Fruit fly (Drosophila melanogaster) whole organism, wandering third instar larva: ENCODE data around the gene Gr64a.

Experiments used
- CG32264 ChIP-seq: fragments of 200-800 bp; sonication (Bioruptor generic); optimal IDR thresholded peaks from 2 replicates; lab custom pipeline; 2016; ENCODE audit warnings: missing biosample characterization, missing genetic modification characterization
- CG9705 ChIP-seq: fragments of 200-800 bp; sonication (Bioruptor generic); optimal IDR thresholded peaks from 2 replicates; lab custom pipeline; 2018; ENCODE audit warnings: missing biosample characterization, mild to moderate bottlenecking, missing genetic modification characterization
- CrebA ChIP-seq: fragments of 200-800 bp; sonication (Bioruptor generic); optimal IDR thresholded peaks from 2 replicates; lab custom pipeline; 2016; ENCODE audit warnings: missing biosample characterization, mild to moderate bottlenecking, missing genetic modification characterization, borderline replicate concordance
- Dfd ChIP-seq: fragments of >200 bp; optimal IDR thresholded peaks from 2 replicates; lab custom pipeline; 2017; ENCODE audit warnings: missing biosample characterization, missing genetic modification characterization
- Dif ChIP-seq: fragments of 200-275, 200-300 bp; sonication (Bioruptor generic); optimal IDR thresholded peaks from 2 replicates; lab custom pipeline; 2018; ENCODE audit warnings: missing biosample characterization, missing genetic modification characterization; ENCODE audit not compliant: partially characterized antibody
- Hnf4 ChIP-seq: fragments of 200-800 bp; sonication (Bioruptor generic); optimal IDR thresholded peaks from 2 replicates; lab custom pipeline; 2016; ENCODE audit warnings: missing biosample characterization, mild to moderate bottlenecking, missing genetic modification characterization
- Hr78 ChIP-seq: fragments of >200 bp; optimal IDR thresholded peaks from 2 replicates; lab custom pipeline; 2017; ENCODE audit warnings: missing biosample characterization, missing genetic modification characterization
- Hr83 ChIP-seq: fragments of 200-300 bp; sonication (Bioruptor generic); optimal IDR thresholded peaks from 2 replicates; lab custom pipeline; 2016; ENCODE audit warnings: missing biosample characterization, mild to moderate bottlenecking, missing genetic modification characterization, moderate library complexity; ENCODE audit not compliant: poor library complexity, severe bottlenecking
- Jra ChIP-seq: sonication (Bioruptor generic); optimal IDR thresholded peaks from 2 replicates; lab custom pipeline; 2016; ENCODE audit warnings: missing biosample characterization, missing genetic modification characterization
- Myc ChIP-seq: fragments of >200 bp; optimal IDR thresholded peaks from 2 replicates; lab custom pipeline; 2017
- N ChIP-seq: fragments of >200 bp; optimal IDR thresholded peaks from 2 replicates; lab custom pipeline; 2018; ENCODE audit warnings: missing biosample characterization, missing external identifiers, missing genetic modification characterization
- OdsH ChIP-seq: fragments of 200-800 bp; sonication (Bioruptor generic); optimal IDR thresholded peaks from 2 replicates; lab custom pipeline; 2016; ENCODE audit warnings: missing biosample characterization, mild to moderate bottlenecking, missing genetic modification characterization
- Rel ChIP-seq, 2 experiments: fragments of 200-800 bp; sonication (Bioruptor generic) in 1 of 2; optimal IDR thresholded peaks; 2 replicates in 1 of 2; 3 replicates in 1 of 2; lab custom pipeline; 2016 to 2019; ENCODE audit warnings: mild to moderate bottlenecking in 2 of 2, missing biosample characterization in 2 of 2, missing genetic modification characterization in 2 of 2, moderate library complexity in 1 of 2
- Sp1 ChIP-seq: fragments of 200-800 bp; sonication (Bioruptor generic); optimal IDR thresholded peaks from 3 replicates; lab custom pipeline; 2019; ENCODE audit warnings: missing biosample characterization, mild to moderate bottlenecking, missing genetic modification characterization, moderate library complexity
- br ChIP-seq: fragments of 200-800 bp; sonication (Bioruptor generic); optimal IDR thresholded peaks from 2 replicates; lab custom pipeline; 2016; ENCODE audit warnings: missing biosample characterization, missing genetic modification characterization
- brk ChIP-seq: fragments of 200-800 bp; sonication (Bioruptor generic); optimal IDR thresholded peaks from 2 replicates; lab custom pipeline; 2016; ENCODE audit warnings: missing biosample characterization, mild to moderate bottlenecking, missing genetic modification characterization
- dmrt93B ChIP-seq: fragments of 200-800 bp; sonication (Bioruptor generic); optimal IDR thresholded peaks from 2 replicates; lab custom pipeline; 2018; ENCODE audit warnings: missing biosample characterization, mild to moderate bottlenecking, missing genetic modification characterization
- dsf ChIP-seq: sonication (Bioruptor generic); optimal IDR thresholded peaks from 2 replicates; lab custom pipeline; 2016; ENCODE audit warnings: missing biosample characterization, missing genetic modification characterization, borderline replicate concordance
- ey ChIP-seq: fragments of 200-800 bp; sonication (Bioruptor generic); optimal IDR thresholded peaks from 2 replicates; lab custom pipeline; 2016; ENCODE audit warnings: missing biosample characterization, missing genetic modification characterization
- fru ChIP-seq: fragments of 200-800 bp; sonication (Bioruptor generic); optimal IDR thresholded peaks from 3 replicates; lab custom pipeline; 2016; ENCODE audit warnings: missing biosample characterization, mild to moderate bottlenecking, missing genetic modification characterization
- h ChIP-seq: fragments of 200-800 bp; sonication (Bioruptor generic); optimal IDR thresholded peaks from 3 replicates; lab custom pipeline; 2016; ENCODE audit warnings: missing biosample characterization, mild to moderate bottlenecking, missing genetic modification characterization
- jim ChIP-seq: fragments of 175-275, 200-325 bp; sonication (Bioruptor generic); optimal IDR thresholded peaks from 2 replicates; lab custom pipeline; 2016; ENCODE audit warnings: missing biosample characterization, mild to moderate bottlenecking, missing genetic modification characterization
- lola ChIP-seq: fragments of >200 bp; optimal IDR thresholded peaks from 2 replicates; lab custom pipeline; 2017; ENCODE audit warnings: missing biosample characterization, missing genetic modification characterization
- pan ChIP-seq: fragments of >200 bp; optimal IDR thresholded peaks from 2 replicates; lab custom pipeline; 2017
- rgr ChIP-seq: fragments of 200-800 bp; sonication (Bioruptor generic); optimal IDR thresholded peaks from 3 replicates; lab custom pipeline; 2016; ENCODE audit warnings: missing biosample characterization, mild to moderate bottlenecking, missing genetic modification characterization
- sage ChIP-seq: fragments of 200-800 bp; sonication (Bioruptor generic); optimal IDR thresholded peaks from 2 replicates; lab custom pipeline; 2016; ENCODE audit warnings: missing biosample characterization, mild to moderate bottlenecking, missing genetic modification characterization
- tai ChIP-seq: sonication (Bioruptor generic); optimal IDR thresholded peaks from 2 replicates; lab custom pipeline; 2016; ENCODE audit warnings: missing biosample characterization, missing genetic modification characterization
- usp ChIP-seq: fragments of >200 bp; optimal IDR thresholded peaks from 2 replicates; lab custom pipeline; 2017; ENCODE audit warnings: missing biosample characterization, missing genetic modification characterization
- woc ChIP-seq: sonication (Bioruptor generic); optimal IDR thresholded peaks from 2 replicates; lab custom pipeline; 2016; ENCODE audit warnings: missing biosample characterization, mild to moderate bottlenecking, missing genetic modification characterization

Gene Gr64a

DNA sequence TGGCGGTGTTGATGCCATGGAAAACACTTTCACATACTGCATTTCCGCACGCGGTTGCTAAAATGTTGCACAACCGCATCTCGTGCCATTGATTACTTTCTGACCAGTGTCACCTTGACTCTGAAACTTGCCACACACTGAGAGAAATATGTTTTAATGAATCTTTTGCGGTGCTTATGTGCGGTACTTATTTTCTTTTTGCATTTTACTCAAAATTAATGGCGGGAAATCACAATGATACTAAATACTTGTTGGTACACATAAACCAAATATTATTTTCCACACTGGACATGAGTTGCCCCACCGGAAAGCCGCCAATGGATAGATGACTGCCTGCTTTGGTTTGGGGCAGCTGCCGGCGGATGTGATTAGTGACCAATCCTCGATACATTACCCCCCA, 30.2 kb downstream of the Gr64a start:
- TF ChIP-seq Myc (lab: Kevin White, UChicago) (no peak), tai (no peak), CG32264 (GFP tag; lab: Kevin White, UChicago) (no peak), Hr83 (GFP tag; lab: Kevin White, UChicago) (no peak), Dif (GFP tag; lab: Kevin White, UChicago) (no peak), lola (GFP tag; lab: Kevin White, UChicago) (no peak), Sp1 (GFP tag; lab: Kevin White, UChicago) (no peak), rgr (GFP tag; lab: Kevin White, UChicago) (no peak), OdsH (GFP tag; lab: Kevin White, UChicago) (no peak), sage (GFP tag; lab: Kevin White, UChicago) (no peak)

DNA sequence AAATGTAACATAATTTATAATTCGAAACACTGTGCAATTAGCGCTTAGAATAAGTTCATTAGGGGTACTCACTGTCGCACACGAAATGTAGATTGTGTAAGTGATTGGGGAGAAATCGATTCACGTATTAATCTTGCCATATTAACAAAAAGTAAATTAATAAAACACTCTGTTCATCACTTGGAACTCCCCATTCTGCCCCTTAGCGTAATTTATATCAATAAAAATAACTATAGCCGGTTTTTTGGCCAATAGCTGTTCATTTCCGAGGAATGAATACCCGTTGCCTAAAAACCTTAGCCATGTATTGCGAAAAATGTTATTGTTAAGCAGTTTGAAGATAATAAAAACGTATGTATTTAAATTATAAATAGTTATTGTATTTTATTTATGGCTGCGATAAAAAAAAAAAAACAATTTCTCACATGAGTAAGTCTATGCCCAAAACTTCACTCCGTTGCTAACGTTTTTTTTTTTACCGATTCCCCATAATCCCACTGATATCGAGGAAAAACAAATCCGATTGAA, 32.8 kb downstream of the Gr64a start, which contains the start of gene Ugt305A1:
TSS of gene Ugt305A1 (plus strand) at position 478 of the 528 bp plus-strand sequence.
- TF ChIP-seq dsf (GFP tag; lab: Kevin White, UChicago) (no peak), Jra (no peak), Hr83 (GFP tag; lab: Kevin White, UChicago) (no peak), tai (no peak), CrebA (GFP tag; lab: Kevin White, UChicago) (no peak), Sp1 (GFP tag; lab: Kevin White, UChicago) (no peak), dmrt93B (GFP tag; lab: Kevin White, UChicago) (no peak), ey (no peak), brk (GFP tag; lab: Kevin White, UChicago) (no peak), usp (GFP tag; lab: Kevin White, UChicago) (no peak), br (no peak), rgr (GFP tag; lab: Kevin White, UChicago) (peak; percentile 37), woc (GFP tag; lab: Kevin White, UChicago) (no peak), Dfd (GFP tag; lab: Kevin White, UChicago) (no peak), sage (GFP tag; lab: Kevin White, UChicago) (no peak), fru (GFP tag; lab: Kevin White, UChicago) (peak; percentile 14), Myc (lab: Kevin White, UChicago) (no peak)
- TF ChIP-seq, all 38 proteins: peak for 2

DNA sequence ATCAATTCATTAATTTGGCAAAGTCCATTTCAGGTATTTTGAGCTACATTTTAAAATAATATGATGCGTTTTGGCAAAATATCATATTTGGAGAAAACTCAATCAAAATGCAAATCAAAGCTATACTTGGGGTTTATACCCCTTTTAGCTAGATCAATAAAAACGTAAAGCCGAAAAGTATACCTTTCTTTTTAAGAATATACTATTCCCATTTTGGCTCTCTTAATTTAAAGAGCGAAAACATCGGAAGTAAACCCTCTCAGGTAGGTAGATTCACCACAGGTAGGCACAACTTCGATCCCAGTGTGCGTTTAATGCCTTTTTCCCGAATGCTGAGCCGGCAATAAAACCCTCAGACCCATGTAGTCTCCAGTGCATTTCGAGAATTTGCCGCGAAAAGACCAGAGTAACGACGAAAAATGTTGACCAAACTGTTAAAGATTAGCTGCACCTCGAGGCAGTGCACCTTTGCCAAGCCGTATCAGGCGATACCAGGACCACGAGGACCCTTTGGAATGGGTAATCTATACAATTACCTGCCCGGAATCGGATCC, 35.4 kb downstream of the Gr64a start, which contains the start of gene dib:
TSS of gene dib (plus strand) at position 372 of the 554 bp plus-strand sequence.
- no peak for TF ChIP-seq dmrt93B (GFP tag; lab: Kevin White, UChicago)
- peak; percentile 35 for TF ChIP-seq Myc (lab: Kevin White, UChicago)

DNA sequence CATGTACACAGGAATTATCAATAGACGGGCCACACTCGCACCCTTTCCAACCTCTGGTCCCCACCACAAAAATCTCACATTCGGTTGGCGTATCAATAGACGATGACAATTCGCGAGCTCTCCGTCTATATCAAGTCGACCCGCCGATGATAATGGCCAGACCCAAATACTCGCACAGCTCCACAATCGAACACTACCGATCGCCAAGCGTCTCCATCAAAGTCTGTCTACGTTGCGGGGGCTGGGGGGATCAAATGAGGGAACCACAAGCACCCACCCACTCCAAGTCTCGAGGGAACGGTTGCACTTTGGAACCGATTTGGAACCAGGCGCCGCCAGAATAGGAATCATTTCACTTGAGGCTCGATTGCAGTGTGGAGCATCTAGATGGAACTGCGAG, 41.8 kb downstream of the Gr64a start:
- no peak for TF ChIP-seq Myc (lab: Kevin White, UChicago)
- TF ChIP-seq CG9705 (GFP tag; lab: Kevin White, UChicago): no peak
- no peak for TF ChIP-seq sage (GFP tag; lab: Kevin White, UChicago)
- peak; percentile 83 for TF ChIP-seq Hnf4 (GFP tag; lab: Kevin White, UChicago)
- no peak for TF ChIP-seq Hr78 (GFP tag; lab: Kevin White, UChicago)
- no peak for TF ChIP-seq fru (GFP tag; lab: Kevin White, UChicago)
- no peak for TF ChIP-seq jim (GFP tag; lab: Kevin White, UChicago)
- no peak for TF ChIP-seq Rel (GFP tag; optimal IDR thresholded peaks at IDR 0.05; lab: Kevin White, UChicago)
- peak; percentile 81 for TF ChIP-seq Rel (tag; optimal IDR thresholded peaks at IDR 0.05; lab: Kevin White, UChicago)
- no peak for TF ChIP-seq ey
- TF ChIP-seq woc (GFP tag; lab: Kevin White, UChicago): no peak
- no peak for TF ChIP-seq rgr (GFP tag; lab: Kevin White, UChicago)
- TF ChIP-seq pan (lab: Kevin White, UChicago): no peak
- TF ChIP-seq lola (GFP tag; lab: Kevin White, UChicago): no peak
- no peak for TF ChIP-seq OdsH (GFP tag; lab: Kevin White, UChicago)
- no peak for TF ChIP-seq Hr83 (GFP tag; lab: Kevin White, UChicago)
- TF ChIP-seq h: peak; percentile 20

DNA sequence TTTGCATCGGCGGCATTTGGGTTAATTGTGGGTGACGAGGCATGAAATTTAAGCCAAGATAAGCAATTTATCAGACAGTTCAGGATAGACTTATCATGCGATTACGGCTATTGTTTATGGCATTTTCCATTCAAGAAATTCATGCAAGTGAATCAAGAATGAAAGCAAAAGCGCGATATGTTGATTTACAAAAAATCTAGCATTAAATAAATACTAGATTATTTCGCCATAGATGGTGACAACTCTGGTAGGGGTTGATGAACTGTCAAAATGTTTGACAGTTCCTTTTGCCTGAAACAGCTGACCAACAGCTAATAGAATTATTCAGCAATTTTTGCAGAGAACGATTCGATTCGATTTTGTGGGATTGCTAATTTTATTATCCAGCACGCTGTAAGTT, 42.5 kb downstream of the Gr64a start, which contains the start of gene CG32259:
TSS of gene CG32259 (plus strand) at position 301 of the 400 bp plus-strand sequence.
- no peak for TF ChIP-seq Hnf4 (GFP tag; lab: Kevin White, UChicago)
- TF ChIP-seq N (GFP tag; lab: Kevin White, UChicago): no peak
